Fruit fly (Drosophila melanogaster) whole organism, embryonic: Measurements from ENCODE around the gene Jon65Aiii.

ENCODE experiments used
- Ada2b ChIP-seq: fragments of 200-800 bp; sonication (Bioruptor generic); IDR thresholded peaks from 2 replicates; pipeline ENCODE4 v1.3.6; 2022; ENCODE audit warnings: missing biosample characterization, missing genetic modification characterization
- B-H2 ChIP-seq: fragments of 200-800 bp; sonication (Bioruptor generic); optimal IDR thresholded peaks from 2 replicates; lab custom pipeline; 2018; ENCODE audit warnings: missing biosample characterization, mild to moderate bottlenecking, missing genetic modification characterization
- CG10209 ChIP-seq: fragments of 200-800 bp; sonication (Bioruptor generic); optimal IDR thresholded peaks from 3 replicates; lab custom pipeline; 2017; ENCODE audit warnings: missing biosample characterization, mild to moderate bottlenecking, missing genetic modification characterization, missing genetic modification reagents
- CG10462 ChIP-seq: fragments of 200-800 bp; sonication (Bioruptor generic); optimal IDR thresholded peaks from 2 replicates; lab custom pipeline; 2016; ENCODE audit warnings: missing biosample characterization, missing genetic modification characterization
- CG11723 ChIP-seq: fragments of 200-800 bp; sonication (Bioruptor generic); optimal IDR thresholded peaks from 2 replicates; lab custom pipeline; 2017; ENCODE audit warnings: missing biosample characterization, mild to moderate bottlenecking, missing genetic modification characterization
- CG12071 ChIP-seq: fragments of 200-800 bp; sonication (Bioruptor generic); optimal IDR thresholded peaks from 3 replicates; lab custom pipeline; 2018; ENCODE audit warnings: missing biosample characterization, mild to moderate bottlenecking, missing genetic modification characterization
- CG12299 ChIP-seq: fragments of 200-800 bp; sonication (Bioruptor generic); optimal IDR thresholded peaks from 2 replicates; lab custom pipeline; 2018; ENCODE audit warnings: missing biosample characterization, mild to moderate bottlenecking, missing genetic modification characterization
- CG17328 ChIP-seq: fragments of 200-800 bp; sonication (Bioruptor generic); IDR thresholded peaks from 2 replicates; pipeline ENCODE4 v1.3.6; 2022; ENCODE audit warnings: missing biosample characterization, missing genetic modification characterization
- CG17568 ChIP-seq: fragments of 200-800 bp; sonication (Bioruptor generic); optimal IDR thresholded peaks from 2 replicates; lab custom pipeline; 2018; ENCODE audit warnings: missing biosample characterization, mild to moderate bottlenecking, missing genetic modification characterization, moderate library complexity
- CG18476 ChIP-seq: fragments of 200-800 bp; sonication (Bioruptor generic); optimal IDR thresholded peaks from 2 replicates; lab custom pipeline; 2016; ENCODE audit warnings: missing biosample characterization, mild to moderate bottlenecking, missing genetic modification characterization
- CG18599 ChIP-seq: fragments of 200-800 bp; sonication (Bioruptor generic); optimal IDR thresholded peaks from 3 replicates; lab custom pipeline; 2017; ENCODE audit warnings: missing biosample characterization, missing genetic modification characterization, mild to moderate bottlenecking, moderate library complexity, missing genetic modification reagents
- CG3065 ChIP-seq: fragments of 200-800 bp; sonication (Bioruptor generic); optimal IDR thresholded peaks from 2 replicates; lab custom pipeline; 2016; ENCODE audit warnings: missing biosample characterization, missing genetic modification characterization
- CG4820 ChIP-seq: fragments of 200-800 bp; sonication (Bioruptor generic); optimal IDR thresholded peaks from 3 replicates; lab custom pipeline; 2016; ENCODE audit warnings: missing biosample characterization, missing genetic modification characterization
- CG6272 ChIP-seq: fragments of 200-800 bp; sonication (Bioruptor generic); IDR thresholded peaks from 2 replicates; pipeline ENCODE4 v1.3.6; 2022; ENCODE audit warnings: missing biosample characterization, missing genetic modification characterization
- CG7745 ChIP-seq: fragments of 200-800 bp; sonication (Bioruptor generic); optimal IDR thresholded peaks from 2 replicates; lab custom pipeline; 2018; ENCODE audit warnings: missing biosample characterization, mild to moderate bottlenecking, missing genetic modification characterization, moderate library complexity
- ERR ChIP-seq: fragments of 200-800 bp; sonication (Bioruptor generic); optimal IDR thresholded peaks from 2 replicates; lab custom pipeline; 2016; ENCODE audit warnings: missing biosample characterization, missing genetic modification characterization
- Hr39 ChIP-seq: fragments of >200 bp; optimal IDR thresholded peaks from 2 replicates; lab custom pipeline; 2017
- Hr51 ChIP-seq, 2 experiments: fragments of 200-800 bp; sonication (Bioruptor generic); optimal IDR thresholded peaks; 2 replicates in 1 of 2; 3 replicates in 1 of 2; lab custom pipeline; 2016 to 2018; ENCODE audit warnings: missing biosample characterization in 2 of 2, missing genetic modification characterization in 2 of 2, mild to moderate bottlenecking in 1 of 2, moderate library complexity in 1 of 2
- Lhr ChIP-seq: fragments of 200-800 bp; sonication (Bioruptor generic); optimal IDR thresholded peaks from 3 replicates; lab custom pipeline; 2017; ENCODE audit warnings: mild to moderate bottlenecking, missing biosample characterization, missing genetic modification reagents, missing genetic modification characterization
- NC2α ChIP-seq: fragments of 200-800 bp; sonication (Bioruptor generic); optimal IDR thresholded peaks from 2 replicates; lab custom pipeline; 2016; ENCODE audit warnings: missing biosample characterization, missing genetic modification characterization
- Oaz ChIP-seq: fragments of 200-800 bp; sonication (Bioruptor generic); IDR thresholded peaks from 2 replicates; pipeline ENCODE4 v1.3.6; 2022; ENCODE audit warnings: missing biosample characterization, missing genetic modification characterization
- Oli ChIP-seq: fragments of 200-800 bp; sonication (Bioruptor generic); optimal IDR thresholded peaks from 2 replicates; lab custom pipeline; 2018; ENCODE audit warnings: missing biosample characterization, mild to moderate bottlenecking, missing genetic modification characterization, moderate library complexity
- Ptx1 ChIP-seq: fragments of 200-800 bp; sonication (Bioruptor generic); IDR thresholded peaks from 2 replicates; pipeline ENCODE4 v1.3.6; 2022; ENCODE audit warnings: missing biosample characterization, missing genetic modification characterization
- Scr ChIP-seq: fragments of 200-800 bp; sonication (Bioruptor generic); IDR thresholded peaks from 2 replicates; pipeline ENCODE4 v1.3.6; 2022; ENCODE audit warnings: missing biosample characterization, missing genetic modification characterization; ENCODE audit not compliant: partially characterized antibody
- TFAM ChIP-seq: fragments of 200-800 bp; sonication (Bioruptor generic); optimal IDR thresholded peaks from 2 replicates; lab custom pipeline; 2017; ENCODE audit warnings: missing biosample characterization, missing genetic modification characterization, inconsistent platforms
- Tbp ChIP-seq: fragments of >200 bp; optimal IDR thresholded peaks from 2 replicates; lab custom pipeline; 2018; ENCODE audit warnings: missing biosample characterization, missing genetic modification characterization
- Trl ChIP-seq, 3 experiments: fragments of >200 bp in 2 of 3; fragments of 200-800 bp in 1 of 3; sonication (Bioruptor generic) in 1 of 3; optimal IDR thresholded peaks; 2 replicates in 1 of 3; 3 replicates in 2 of 3; lab custom pipeline; 2016 to 2017; ENCODE audit warnings: missing biosample characterization in 1 of 3, missing genetic modification characterization in 1 of 3
- Xrp1 ChIP-seq: fragments of 200-800 bp; sonication (Bioruptor generic); IDR thresholded peaks from 2 replicates; pipeline ENCODE4 v1.3.6; 2022; ENCODE audit warnings: missing biosample characterization, missing genetic modification characterization
- YL-1 ChIP-seq: fragments of 200-800 bp; sonication (Bioruptor generic); optimal IDR thresholded peaks from 3 replicates; lab custom pipeline; 2017; ENCODE audit warnings: missing biosample characterization, mild to moderate bottlenecking, missing genetic modification characterization
- az2 ChIP-seq: fragments of 200-800 bp; sonication (Bioruptor generic); optimal IDR thresholded peaks from 3 replicates; lab custom pipeline; 2016; ENCODE audit warnings: missing biosample characterization, missing genetic modification characterization
- da ChIP-seq: fragments of 200-800 bp; sonication (Bioruptor generic); optimal IDR thresholded peaks from 2 replicates; lab custom pipeline; 2016; ENCODE audit warnings: missing biosample characterization, missing genetic modification characterization
- dysf ChIP-seq: fragments of 200-800 bp; sonication (Bioruptor generic); IDR thresholded peaks from 3 replicates; pipeline ENCODE4 v1.3.6; 2022; ENCODE audit warnings: missing biosample characterization, missing genetic modification characterization
- en ChIP-seq: fragments of 200-800 bp; sonication (Bioruptor generic); optimal IDR thresholded peaks from 2 replicates; lab custom pipeline; 2016; ENCODE audit warnings: missing biosample characterization, missing genetic modification characterization
- gcm ChIP-seq: fragments of 200-800 bp; sonication (Bioruptor generic); optimal IDR thresholded peaks from 2 replicates; lab custom pipeline; 2019; ENCODE audit warnings: missing biosample characterization, mild to moderate bottlenecking, missing genetic modification characterization, moderate library complexity
- grn ChIP-seq: fragments of 200-800 bp; sonication (Bioruptor generic); optimal IDR thresholded peaks from 3 replicates; lab custom pipeline; 2017; ENCODE audit warnings: missing biosample characterization, missing genetic modification characterization
- gro ChIP-seq: fragments of 200-800 bp; sonication (Bioruptor generic); optimal IDR thresholded peaks from 2 replicates; lab custom pipeline; 2016; ENCODE audit warnings: missing biosample characterization, missing genetic modification characterization
- gsb ChIP-seq: fragments of 200-800 bp; sonication (Bioruptor generic); IDR thresholded peaks from 2 replicates; pipeline ENCODE4 v1.3.6; 2022; ENCODE audit warnings: missing biosample characterization, missing genetic modification characterization
- h ChIP-seq: fragments of >200 bp; optimal IDR thresholded peaks from 2 replicates; lab custom pipeline; 2017
- jumu ChIP-seq: fragments of 200-800 bp; sonication (Bioruptor generic); optimal IDR thresholded peaks from 3 replicates; lab custom pipeline; 2016; ENCODE audit warnings: missing biosample characterization, missing genetic modification characterization
- nom ChIP-seq: fragments of 200-800 bp; sonication (Bioruptor generic); optimal IDR thresholded peaks from 2 replicates; lab custom pipeline; 2017; ENCODE audit warnings: missing biosample characterization, missing genetic modification characterization, mild to moderate bottlenecking, moderate library complexity, missing genetic modification reagents
- pan ChIP-seq, 4 experiments: fragments of >200 bp in 3 of 4; fragments of 200-800 bp in 1 of 4; sonication (Bioruptor generic) in 1 of 4; optimal IDR thresholded peaks in 3 of 4; IDR thresholded peaks in 1 of 4; 2 replicates each; pipeline versions ENCODE4 v1.3.6 to Lab custom; 2017 to 2022; ENCODE audit warnings: missing biosample characterization in 2 of 4, missing genetic modification characterization in 2 of 4, mixed read lengths in 1 of 4
- seq ChIP-seq: fragments of 200-800 bp; sonication (Bioruptor generic); IDR thresholded peaks from 2 replicates; pipeline ENCODE4 v1.3.6; 2022; ENCODE audit warnings: missing biosample characterization, missing genetic modification characterization
- sisA ChIP-seq: fragments of 200-800 bp; sonication (Bioruptor generic); IDR thresholded peaks from 2 replicates; pipeline ENCODE4 v1.3.6; 2022; ENCODE audit warnings: missing biosample characterization, missing genetic modification characterization
- stc ChIP-seq: fragments of 200-800 bp; sonication (Bioruptor generic); IDR thresholded peaks from 2 replicates; pipeline ENCODE4 v1.3.6; 2022; ENCODE audit warnings: missing biosample characterization, missing genetic modification characterization
- toy ChIP-seq: fragments of 200-800 bp; sonication (Bioruptor generic); IDR thresholded peaks from 2 replicates; pipeline ENCODE4 v1.3.6; 2022; ENCODE audit warnings: missing biosample characterization, missing genetic modification characterization
- trh ChIP-seq: fragments of 200-800 bp; sonication (Bioruptor generic); optimal IDR thresholded peaks from 2 replicates; lab custom pipeline; 2016; ENCODE audit warnings: missing biosample characterization, missing genetic modification characterization
- z ChIP-seq: fragments of 200-800 bp; sonication (Bioruptor generic); IDR thresholded peaks from 3 replicates; pipeline ENCODE4 v1.3.6; 2022; ENCODE audit warnings: missing biosample characterization, missing genetic modification characterization
- zen ChIP-seq: fragments of 200-800 bp; sonication (Bioruptor generic); optimal IDR thresholded peaks from 3 replicates; lab custom pipeline; 2018; ENCODE audit warnings: missing biosample characterization, mild to moderate bottlenecking, missing genetic modification characterization, moderate library complexity

The Jon65Aiii gene

dm6 chr3L:6071454-6072189 lies 21.1 kb downstream of the Jon65Aiii start, which contains the start of gene CG6602 (continued):
- peak; percentile 37 for TF ChIP-seq gro (GFP tag; lab: Kevin White, UChicago)
- no peak for TF ChIP-seq h
- TF ChIP-seq nom (GFP tag; lab: Kevin White, UChicago): no peak
- TF ChIP-seq NC2α: no peak
- peak; percentile 56; the same call in 1 of the 2 replicates for TF ChIP-seq sisA (GFP tag; lab: Robert Waterston, UW)
- TF ChIP-seq Ada2b (GFP tag; lab: Robert Waterston, UW): peak; percentile 62; the same call in 1 of the 2 replicates
- TF ChIP-seq CG18476 (GFP tag; lab: Kevin White, UChicago): peak; percentile 39
- TF ChIP-seq Hr39 (lab: Kevin White, UChicago): no peak
- peak; percentile 38; the same call in 1 of the 2 replicates for TF ChIP-seq Oaz (GFP tag; lab: Robert Waterston, UW)
- TF ChIP-seq grn (GFP tag; lab: Kevin White, UChicago): peak; percentile 37
- no peak for TF ChIP-seq pan (optimal IDR thresholded peaks at IDR 0.05; lab: Kevin White, UChicago)
- TF ChIP-seq pan (GFP tag; optimal IDR thresholded peaks at IDR 0.05 in 1 of 2, IDR thresholded peaks at IDR 0.05 in 1 of 2): peak in 1 of 2 experiments; percentile 88
- TF ChIP-seq Oli (tag; lab: Kevin White, UChicago): peak; percentile 37
- no peak for TF ChIP-seq CG17568 (GFP tag; lab: Kevin White, UChicago)
- TF ChIP-seq CG18599: peak; percentile 76
- TF ChIP-seq CG11723: peak; percentile 42
- peak; percentile 72 for TF ChIP-seq CG6272 (GFP tag; lab: Robert Waterston, UW)
- no peak for TF ChIP-seq Scr (GFP tag; lab: Robert Waterston, UW)
- TF ChIP-seq az2 (GFP tag; lab: Kevin White, UChicago): peak; percentile 45
- TF ChIP-seq B-H2 (GFP tag; lab: Kevin White, UChicago): peak; percentile 68
- no peak for TF ChIP-seq Tbp (GFP tag; lab: Kevin White, UChicago)
- TF ChIP-seq Trl (optimal IDR thresholded peaks at IDR 0.05; lab: Kevin White, UChicago): no peak
- TF ChIP-seq Trl (GFP tag; optimal IDR thresholded peaks at IDR 0.05; lab: Kevin White, UChicago): peak; percentile 62
- peak; percentile 62 for TF ChIP-seq CG12071 (GFP tag; lab: Kevin White, UChicago)
- TF ChIP-seq Lhr (GFP tag; lab: Kevin White, UChicago): peak; percentile 41
- no peak for TF ChIP-seq jumu
- TF ChIP-seq trh (GFP tag; lab: Kevin White, UChicago): peak; percentile 30
- TF ChIP-seq dysf: peak; percentile 76; the same call in 2 of the 3 replicates
- TF ChIP-seq TFAM: peak; percentile 14
- peak; percentile 13 for TF ChIP-seq en (GFP tag; lab: Kevin White, UChicago)
- peak; percentile 71 for TF ChIP-seq zen (tag; lab: Kevin White, UChicago)
- TF ChIP-seq YL-1 (GFP tag; lab: Kevin White, UChicago): peak; percentile 41
- TF ChIP-seq da (GFP tag; lab: Kevin White, UChicago): no peak
- peak; percentile 72; the same call in 1 of the 2 replicates for TF ChIP-seq stc
- no peak for TF ChIP-seq Xrp1 (GFP tag; lab: Robert Waterston, UW)
- no peak for TF ChIP-seq gcm
- peak; percentile 81 for TF ChIP-seq Ptx1
- no peak for TF ChIP-seq seq (GFP tag; lab: Robert Waterston, UW)
- TF ChIP-seq CG10209 (GFP tag; lab: Kevin White, UChicago): peak; percentile 73
- no peak for TF ChIP-seq CG10462 (GFP tag; lab: Kevin White, UChicago)
- TF ChIP-seq toy (GFP tag; lab: Robert Waterston, UW): peak; percentile 42; the same call in 1 of the 2 replicates
- TF ChIP-seq CG12299 (tag; lab: Kevin White, UChicago): no peak
- peak; percentile 60 for TF ChIP-seq CG4820
- peak; percentile 36 for TF ChIP-seq CG3065 (GFP tag; lab: Kevin White, UChicago)
- peak; percentile 12 to 18 for TF ChIP-seq Hr51 (GFP tag; optimal IDR thresholded peaks at IDR 0.05; lab: Kevin White, UChicago)
- no peak; the same call in 1 of the 2 replicates for TF ChIP-seq gsb (GFP tag; lab: Robert Waterston, UW)
- no peak for TF ChIP-seq z
- TF ChIP-seq CG17328 (GFP tag; lab: Robert Waterston, UW): peak; percentile 81
- TF ChIP-seq ERR (GFP tag; lab: Kevin White, UChicago): no peak
- TF ChIP-seq CG7745: no peak
